Worm (Caenorhabditis elegans) whole organism, mixed stage, embryonic: Measurements from ENCODE around the gene glb-15.

Experiments
- ceh-39 ChIP-seq: fragments of 150-350 bp; optimal IDR thresholded peaks from 2 replicates; lab custom pipeline; 2014; ENCODE audit warnings: missing biosample characterization, missing genetic modification characterization
- ceh-83 ChIP-seq: fragments of 200-800 bp; sonication (Bioruptor generic); optimal IDR thresholded peaks from 2 replicates; lab custom pipeline; 2018; ENCODE audit warnings: mild to moderate bottlenecking, missing genetic modification characterization, missing compliant biosample characterization
- ces-1 ChIP-seq: fragments of 150-350 bp; optimal IDR thresholded peaks from 2 replicates; lab custom pipeline; 2014; ENCODE audit warnings: missing biosample characterization, missing genetic modification reagents, missing genetic modification characterization
- flh-1 ChIP-seq: fragments of 200-800 bp; sonication (Bioruptor generic); optimal IDR thresholded peaks from 2 replicates; lab custom pipeline; 2018; ENCODE audit warnings: mild to moderate bottlenecking, missing genetic modification characterization, moderate library complexity, missing compliant biosample characterization
- nhr-12 ChIP-seq: fragments of 150-350 bp; optimal IDR thresholded peaks from 2 replicates; lab custom pipeline; 2014; ENCODE audit warnings: missing biosample characterization, missing genetic modification characterization
- unc-62 ChIP-seq: fragments of 150-350 bp; optimal IDR thresholded peaks from 2 replicates; lab custom pipeline; 2014; ENCODE audit warnings: missing biosample characterization, missing genetic modification reagents, missing genetic modification characterization
- ztf-11 ChIP-seq: fragments of 150-350 bp; optimal IDR thresholded peaks from 2 replicates; lab custom pipeline; 2014; ENCODE audit warnings: missing biosample characterization, missing genetic modification characterization

DNA sequence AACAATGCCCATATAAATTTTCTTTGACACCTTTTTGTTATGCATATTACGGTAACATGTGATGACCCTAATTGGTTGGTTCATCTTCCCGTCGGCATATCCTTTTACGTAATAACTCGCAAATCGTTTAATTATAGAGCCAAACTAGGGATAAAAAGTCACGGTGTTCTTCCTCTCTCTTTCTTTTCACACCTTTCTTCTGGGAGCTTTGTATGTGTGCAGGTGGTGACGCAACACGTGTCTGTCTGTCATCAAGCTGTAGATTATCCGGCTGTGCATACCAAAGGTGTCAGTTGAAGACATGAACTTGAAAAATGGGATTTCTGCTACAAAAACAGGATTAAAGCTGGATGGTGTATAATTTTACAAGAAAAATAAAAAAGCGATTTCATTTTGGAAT, 42.5 kb upstream of the glb-15 start:
- TF ChIP-seq ztf-11 (tag; lab: Kevin White, UChicago) (no peak), nhr-12 (tag; lab: Kevin White, UChicago) (no peak), ceh-39 (tag; lab: Kevin White, UChicago) (no peak), ceh-83 (no peak), unc-62 (GFP tag; lab: Kevin White, UChicago) (no peak), flh-1 (GFP tag; lab: Kevin White, UChicago) (no peak), ces-1 (no peak)
